Worm (Caenorhabditis elegans): ENCODE measurements around the gene T20B3.14.

DNA sequence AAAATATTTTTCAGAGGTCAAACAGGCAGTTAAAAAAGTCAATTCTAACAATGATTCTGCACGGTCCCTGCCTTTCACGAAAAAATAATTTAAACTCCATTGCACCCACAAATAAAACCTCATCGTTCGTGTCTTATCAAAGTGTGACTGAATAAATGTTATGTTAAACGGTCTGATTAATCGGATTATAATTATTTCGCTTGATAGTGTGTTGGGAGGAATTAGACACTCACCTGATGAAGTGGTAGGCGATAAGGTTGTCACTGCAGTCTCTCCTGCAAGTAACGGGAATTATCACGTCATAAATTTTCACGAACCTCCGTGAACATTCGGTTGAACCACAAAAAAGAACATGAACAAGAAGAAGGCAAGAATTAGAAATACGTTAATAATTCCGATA lies 19.2 kb upstream of the T20B3.14 start:
- TF ChIP-seq ceh-24 (tag; optimal IDR thresholded peaks at IDR 0.05) (no peak), pat-9 (tag; optimal IDR thresholded peaks at IDR 0.05) (no peak), rnt-1 (tag; optimal IDR thresholded peaks at IDR 0.05) (no peak)
